Worm (Caenorhabditis elegans): ENCODE data around the gene F26G1.1.

DNA sequence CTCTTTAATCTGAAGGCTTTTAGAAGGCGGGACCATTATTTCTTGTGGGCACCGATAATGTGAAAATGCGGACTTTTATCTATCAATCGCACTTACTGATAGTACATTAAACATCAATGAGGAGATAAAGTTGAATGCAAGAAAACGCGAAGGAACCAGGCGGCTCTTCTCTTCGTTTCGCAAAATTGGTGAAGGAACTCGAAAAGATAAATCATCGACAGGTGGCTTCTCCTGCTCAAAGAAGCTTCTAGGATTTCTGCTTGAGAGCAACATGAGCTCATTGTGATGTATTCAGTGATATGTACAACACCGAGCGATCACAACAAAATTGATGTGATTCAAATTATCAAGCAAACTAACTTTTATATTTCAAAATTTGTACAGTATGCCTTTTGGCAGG lies 14.4 kb downstream of the F26G1.1 start:
- TF ChIP-seq ama-1 (optimal IDR thresholded peaks at IDR 0.05) = no peak
- TF ChIP-seq B0310.2 (tag; optimal IDR thresholded peaks at IDR 0.05) = no peak
- no peak for TF ChIP-seq tra-4 (tag; optimal IDR thresholded peaks at IDR 0.05)
- no peak for TF ChIP-seq aly-1 (tag; optimal IDR thresholded peaks at IDR 0.05)
- TF ChIP-seq ceh-36 (tag; optimal IDR thresholded peaks at IDR 0.05) = no peak
- TF ChIP-seq sea-1 (GFP tag; conservative IDR thresholded peaks at IDR 0.05) = no peak
- TF ChIP-seq pes-1 (GFP tag; IDR thresholded peaks at IDR 0.05) = no peak
- no peak for TF ChIP-seq flt-1 (GFP tag; IDR thresholded peaks at IDR 0.05)
- no peak for TF ChIP-seq tbx-37 (GFP tag; conservative IDR thresholded peaks at IDR 0.05)
